Worm (Caenorhabditis elegans): ENCODE data around the gene R10H10.4.

DNA sequence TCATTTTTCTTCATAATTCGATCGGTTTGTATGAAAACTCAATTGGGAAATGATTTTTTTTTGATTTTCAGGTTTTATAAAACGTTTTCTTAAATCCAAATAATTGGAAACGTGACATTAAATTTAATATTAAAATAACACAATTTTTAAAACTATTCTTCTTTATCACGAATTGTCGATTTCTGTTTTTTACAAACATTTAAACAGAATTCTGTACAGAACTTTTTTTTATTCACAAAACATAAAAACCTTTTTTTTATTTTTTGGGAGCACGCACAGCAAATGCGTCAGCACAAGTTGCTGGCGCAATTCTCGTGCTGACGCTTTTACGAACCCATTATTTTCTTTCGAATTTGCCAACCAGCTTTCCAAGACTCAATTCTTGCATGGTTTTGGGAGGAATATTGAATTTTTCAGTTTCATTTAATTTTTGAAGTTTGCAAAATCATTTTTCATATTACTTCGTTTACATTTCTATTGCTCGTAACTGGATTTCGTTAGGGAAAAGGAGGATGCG, 20.9 kb downstream of the R10H10.4 start, which contains the start of gene mpz-5:
- TF ChIP-seq dmd-4 (tag; optimal IDR thresholded peaks at IDR 0.05; ENCODE audit: borderline replicate concordance) (no peak), dve-1 (tag; optimal IDR thresholded peaks at IDR 0.05) (peak; percentile 20), tbx-2 (tag; optimal IDR thresholded peaks at IDR 0.05) (peak; percentile 6), ceh-18 (tag; optimal IDR thresholded peaks at IDR 0.05) (no peak), pqm-1 (tag; optimal IDR thresholded peaks at IDR 0.05) (no peak), unc-55 (GFP tag; optimal IDR thresholded peaks at IDR 0.05) (no peak), F13H6.1 (tag; optimal IDR thresholded peaks at IDR 0.05) (no peak)
